Fruit fly (Drosophila melanogaster) whole organism, embryonic: ENCODE data around the gene CG5835.

ENCODE experiments used
- Atf6 ChIP-seq: fragments of 200-800 bp; sonication (Bioruptor generic); IDR thresholded peaks from 2 replicates; pipeline ENCODE4 v1.3.6; 2022; ENCODE audit warnings: missing biosample characterization, missing genetic modification characterization
- CG10565 ChIP-seq: fragments of 200-800 bp; sonication (Bioruptor generic); optimal IDR thresholded peaks from 3 replicates; lab custom pipeline; 2016; ENCODE audit warnings: missing biosample characterization, mild to moderate bottlenecking, missing genetic modification characterization
- CG11560 ChIP-seq: fragments of 200-800 bp; sonication (Bioruptor generic); IDR thresholded peaks from 3 replicates; pipeline ENCODE4 v1.3.6; 2022; ENCODE audit warnings: missing biosample characterization, missing genetic modification characterization
- CG11696 ChIP-seq: fragments of 200-800 bp; sonication (Bioruptor generic); IDR thresholded peaks from 2 replicates; pipeline ENCODE4 v1.3.6; 2022; ENCODE audit warnings: missing biosample characterization, missing genetic modification characterization
- CG11723 ChIP-seq: fragments of 200-800 bp; sonication (Bioruptor generic); optimal IDR thresholded peaks from 2 replicates; lab custom pipeline; 2017; ENCODE audit warnings: missing biosample characterization, mild to moderate bottlenecking, missing genetic modification characterization
- CG1233 ChIP-seq: fragments of 200-800 bp; sonication (Bioruptor generic); optimal IDR thresholded peaks from 4 replicates; lab custom pipeline; 2018; ENCODE audit warnings: missing biosample characterization, mild to moderate bottlenecking, missing genetic modification characterization
- CG12769 ChIP-seq: fragments of 200-800 bp; sonication (Bioruptor generic); optimal IDR thresholded peaks from 2 replicates; lab custom pipeline; 2019; ENCODE audit warnings: missing biosample characterization, mild to moderate bottlenecking, missing genetic modification characterization, moderate library complexity
- CG13287 ChIP-seq: fragments of 200-800 bp; sonication (Bioruptor generic); IDR thresholded peaks from 2 replicates; pipeline ENCODE4 v1.3.6; 2022; ENCODE audit warnings: missing biosample characterization, missing genetic modification characterization; ENCODE audit not compliant: partially characterized antibody
- CG14050 ChIP-seq: fragments of 200-800 bp; sonication (Bioruptor generic); IDR thresholded peaks from 3 replicates; pipeline ENCODE4 v1.3.6; 2022; ENCODE audit warnings: missing biosample characterization, missing genetic modification characterization
- CG1603 ChIP-seq: fragments of 200-800 bp; sonication (Bioruptor generic); optimal IDR thresholded peaks from 2 replicates; lab custom pipeline; 2019; ENCODE audit warnings: missing biosample characterization, mild to moderate bottlenecking, missing genetic modification characterization, moderate library complexity
- CG17912 ChIP-seq: fragments of 200-800 bp; sonication (Bioruptor generic); optimal IDR thresholded peaks from 2 replicates; lab custom pipeline; 2018; ENCODE audit warnings: missing biosample characterization, mild to moderate bottlenecking, missing genetic modification characterization
- CG1832 ChIP-seq: fragments of 200-800 bp; sonication (Bioruptor generic); optimal IDR thresholded peaks from 2 replicates; lab custom pipeline; 2017; ENCODE audit warnings: missing biosample characterization, mild to moderate bottlenecking, missing genetic modification characterization, inconsistent platforms
- CG30403 ChIP-seq: fragments of 200-800 bp; sonication (Bioruptor generic); optimal IDR thresholded peaks from 3 replicates; lab custom pipeline; 2016; ENCODE audit warnings: missing biosample characterization, missing genetic modification characterization
- CG31365 ChIP-seq: fragments of 200-800 bp; sonication (Bioruptor generic); optimal IDR thresholded peaks from 2 replicates; lab custom pipeline; 2018; ENCODE audit warnings: missing biosample characterization, mild to moderate bottlenecking, missing genetic modification characterization
- CG32532 ChIP-seq: fragments of 200-800 bp; sonication (Bioruptor generic); IDR thresholded peaks from 2 replicates; pipeline ENCODE4 v1.3.6; 2022; ENCODE audit warnings: missing biosample characterization, missing genetic modification characterization
- CG4854 ChIP-seq: fragments of 200-800 bp; sonication (Bioruptor generic); optimal IDR thresholded peaks from 2 replicates; lab custom pipeline; 2016; ENCODE audit warnings: missing biosample characterization, missing genetic modification characterization, inconsistent platforms
- CG8290 ChIP-seq, 3 experiments: fragments of 200-800 bp; sonication (Bioruptor generic); optimal IDR thresholded peaks; 2 replicates each; lab custom pipeline; 2016 to 2019; ENCODE audit warnings: missing biosample characterization in 3 of 3, missing genetic modification characterization in 3 of 3, mild to moderate bottlenecking in 2 of 3, moderate library complexity in 1 of 3
- CG8388 ChIP-seq: fragments of 200-800 bp; sonication (Bioruptor generic); optimal IDR thresholded peaks from 2 replicates; lab custom pipeline; 2019; ENCODE audit warnings: missing biosample characterization, mild to moderate bottlenecking, missing genetic modification characterization, moderate library complexity
- CG9797 ChIP-seq: fragments of 200-800 bp; sonication (Bioruptor generic); optimal IDR thresholded peaks from 3 replicates; lab custom pipeline; 2018; ENCODE audit warnings: missing biosample characterization, mild to moderate bottlenecking, missing genetic modification characterization
- CG9876 ChIP-seq: fragments of 200-800 bp; sonication (Bioruptor generic); optimal IDR thresholded peaks from 2 replicates; lab custom pipeline; 2016; ENCODE audit warnings: missing biosample characterization, missing genetic modification characterization
- Doc3 ChIP-seq: fragments of 200-800 bp; sonication (Bioruptor generic); IDR thresholded peaks from 3 replicates; pipeline ENCODE4 v1.3.6; 2022; ENCODE audit warnings: missing biosample characterization, missing genetic modification characterization; ENCODE audit not compliant: partially characterized antibody
- HLH3B ChIP-seq: fragments of 200-800 bp; sonication (Bioruptor generic); IDR thresholded peaks from 2 replicates; pipeline ENCODE4 v1.3.6; 2022; ENCODE audit warnings: missing biosample characterization, missing genetic modification characterization
- Hsf ChIP-seq: fragments of 200-800 bp; sonication (Bioruptor generic); optimal IDR thresholded peaks from 3 replicates; lab custom pipeline; 2016; ENCODE audit warnings: missing biosample characterization, missing genetic modification characterization
- NfI ChIP-seq: fragments of 200-800 bp; sonication (Bioruptor generic); optimal IDR thresholded peaks from 3 replicates; lab custom pipeline; 2018; ENCODE audit warnings: missing biosample characterization, mild to moderate bottlenecking, missing genetic modification characterization, moderate library complexity
- Optix ChIP-seq: fragments of 200-800 bp; sonication (Bioruptor generic); IDR thresholded peaks from 3 replicates; pipeline ENCODE4 v1.3.6; 2022; ENCODE audit warnings: missing biosample characterization, missing genetic modification characterization
- Scr ChIP-seq: fragments of 200-800 bp; sonication (Bioruptor generic); IDR thresholded peaks from 2 replicates; pipeline ENCODE4 v1.3.6; 2022; ENCODE audit warnings: missing biosample characterization, missing genetic modification characterization; ENCODE audit not compliant: partially characterized antibody
- Six4 ChIP-seq: fragments of 200-800 bp; sonication (Bioruptor generic); optimal IDR thresholded peaks from 2 replicates; lab custom pipeline; 2016; ENCODE audit warnings: missing biosample characterization, missing genetic modification characterization
- Spps ChIP-seq: fragments of 200-800 bp; sonication (Bioruptor generic); optimal IDR thresholded peaks from 2 replicates; lab custom pipeline; 2018; ENCODE audit warnings: missing biosample characterization, mild to moderate bottlenecking, missing genetic modification characterization
- Sry-δ ChIP-seq: fragments of 200-800 bp; sonication (Bioruptor generic); optimal IDR thresholded peaks from 2 replicates; lab custom pipeline; 2016; ENCODE audit warnings: missing biosample characterization, missing genetic modification characterization
- Vsx1 ChIP-seq: fragments of 200-800 bp; sonication (Bioruptor generic); optimal IDR thresholded peaks from 2 replicates; lab custom pipeline; 2017; ENCODE audit warnings: missing biosample characterization, mild to moderate bottlenecking, missing genetic modification characterization, missing genetic modification reagents
- Xrp1 ChIP-seq: fragments of 200-800 bp; sonication (Bioruptor generic); IDR thresholded peaks from 2 replicates; pipeline ENCODE4 v1.3.6; 2022; ENCODE audit warnings: missing biosample characterization, missing genetic modification characterization
- br ChIP-seq: fragments of >200 bp; optimal IDR thresholded peaks from 2 replicates; lab custom pipeline; 2017
- danr ChIP-seq: fragments of 200-800 bp; sonication (Bioruptor generic); IDR thresholded peaks from 2 replicates; pipeline ENCODE4 v1.3.6; 2022; ENCODE audit warnings: missing biosample characterization, missing genetic modification characterization
- dpn ChIP-seq, 2 experiments: fragments of 200-800 bp; sonication (Bioruptor generic); optimal IDR thresholded peaks; 3 replicates each; lab custom pipeline; 2016; ENCODE audit warnings: missing biosample characterization in 2 of 2, missing genetic modification characterization in 2 of 2
- ewg ChIP-seq: fragments of 200-800 bp; sonication (Bioruptor generic); optimal IDR thresholded peaks from 3 replicates; lab custom pipeline; 2017; ENCODE audit warnings: mild to moderate bottlenecking, missing biosample characterization, missing genetic modification reagents, missing genetic modification characterization
- grn ChIP-seq: fragments of 200-800 bp; sonication (Bioruptor generic); optimal IDR thresholded peaks from 3 replicates; lab custom pipeline; 2017; ENCODE audit warnings: missing biosample characterization, missing genetic modification characterization
- gro ChIP-seq: fragments of 200-800 bp; sonication (Bioruptor generic); optimal IDR thresholded peaks from 2 replicates; lab custom pipeline; 2016; ENCODE audit warnings: missing biosample characterization, missing genetic modification characterization
- h ChIP-seq: fragments of >200 bp; optimal IDR thresholded peaks from 2 replicates; lab custom pipeline; 2017
- hth ChIP-seq: fragments of >200 bp; optimal IDR thresholded peaks from 2 replicates; lab custom pipeline; 2017; ENCODE audit warnings: inconsistent platforms
- jumu ChIP-seq: fragments of 200-800 bp; sonication (Bioruptor generic); optimal IDR thresholded peaks from 3 replicates; lab custom pipeline; 2016; ENCODE audit warnings: missing biosample characterization, missing genetic modification characterization
- lbe ChIP-seq: fragments of 200-800 bp; sonication (Bioruptor generic); optimal IDR thresholded peaks from 2 replicates; lab custom pipeline; 2016; ENCODE audit warnings: missing biosample characterization, mild to moderate bottlenecking, missing genetic modification characterization
- nmo ChIP-seq: fragments of 200-800 bp; sonication (Bioruptor generic); optimal IDR thresholded peaks from 2 replicates; lab custom pipeline; 2018; ENCODE audit warnings: missing biosample characterization, mild to moderate bottlenecking, missing genetic modification characterization, moderate library complexity
- pros ChIP-seq: fragments of 200-800 bp; sonication (Bioruptor generic); optimal IDR thresholded peaks from 3 replicates; lab custom pipeline; 2019; ENCODE audit warnings: missing biosample characterization, mild to moderate bottlenecking, missing genetic modification characterization, moderate library complexity
- sc ChIP-seq, 3 experiments: fragments of >200 bp in 2 of 3; fragments of 200-800 bp in 1 of 3; sonication (Bioruptor generic) in 1 of 3; optimal IDR thresholded peaks; 2 replicates in 2 of 3; 3 replicates in 1 of 3; lab custom pipeline; 2017; ENCODE audit warnings: mild to moderate bottlenecking in 1 of 3, missing biosample characterization in 1 of 3, missing genetic modification characterization in 1 of 3, missing genetic modification reagents in 1 of 3
- sob ChIP-seq: fragments of 200-800 bp; sonication (Bioruptor generic); IDR thresholded peaks from 2 replicates; pipeline ENCODE4 v1.3.6; 2022; ENCODE audit warnings: missing biosample characterization, missing genetic modification characterization
- tap ChIP-seq: fragments of 200-800 bp; optimal IDR thresholded peaks from 3 replicates; lab custom pipeline; 2019; ENCODE audit warnings: missing biosample characterization, mild to moderate bottlenecking, missing genetic modification characterization, moderate library complexity
- tll ChIP-seq, 2 experiments: fragments of 200-800 bp in 1 of 2; fragments of >200 bp in 1 of 2; sonication (Bioruptor generic) in 1 of 2; optimal IDR thresholded peaks; 2 replicates each; lab custom pipeline; 2017 to 2019; ENCODE audit warnings: missing biosample characterization in 2 of 2, missing genetic modification characterization in 2 of 2, mild to moderate bottlenecking in 1 of 2, moderate library complexity in 1 of 2
- usp ChIP-seq: fragments of >200 bp; optimal IDR thresholded peaks from 2 replicates; lab custom pipeline; 2017; ENCODE audit warnings: missing biosample characterization, missing genetic modification characterization
- z ChIP-seq: fragments of 200-800 bp; sonication (Bioruptor generic); IDR thresholded peaks from 3 replicates; pipeline ENCODE4 v1.3.6; 2022; ENCODE audit warnings: missing biosample characterization, missing genetic modification characterization
- zfh2 ChIP-seq: fragments of 200-800 bp; sonication (Bioruptor generic); optimal IDR thresholded peaks from 2 replicates; lab custom pipeline; 2016; ENCODE audit warnings: missing biosample characterization, missing genetic modification characterization

CG5835 gene

dm6 chr3R:19162135-19162616, 8.7 kb upstream of the CG5835 start, which contains the start of the genes CG42359 and Nsun5 (continued):
- TF ChIP-seq Xrp1 (GFP tag; lab: Robert Waterston, UW) (peak; percentile 91), Spps (tag; lab: Kevin White, UChicago) (peak; percentile 85), pros (GFP tag; lab: Kevin White, UChicago) (no peak), tll (GFP tag; optimal IDR thresholded peaks at IDR 0.05; lab: Kevin White, UChicago) (peak in 1 of 2 experiments; percentile 31), CG1233 (GFP tag; lab: Kevin White, UChicago) (peak; percentile 81), NfI (peak; percentile 88), lbe (GFP tag; lab: Kevin White, UChicago) (peak; percentile 88), CG1603 (peak; percentile 96), jumu (GFP tag; lab: Kevin White, UChicago) (peak; percentile 92), CG11560 (tag; lab: Robert Waterston, UW) (peak; percentile 94), sob (GFP tag; lab: Robert Waterston, UW) (peak; percentile 94), Scr (GFP tag; lab: Robert Waterston, UW) (peak; percentile 92), Sry-δ (peak; percentile 92), usp (GFP tag; lab: Kevin White, UChicago) (no peak), CG1832 (GFP tag; lab: Kevin White, UChicago) (no peak), nmo (GFP tag; lab: Kevin White, UChicago) (peak; percentile 92), dpn (GFP tag; optimal IDR thresholded peaks at IDR 0.05; lab: Kevin White, UChicago) (peak; percentile 93 to 95), zfh2 (GFP tag; lab: Kevin White, UChicago) (peak; percentile 92), CG8290 (GFP tag; optimal IDR thresholded peaks at IDR 0.05; lab: Kevin White, UChicago) (peak; percentile 94), CG8290 (tag; optimal IDR thresholded peaks at IDR 0.05; lab: Kevin White, UChicago) (peak; percentile 80 to 96), Six4 (GFP tag; lab: Kevin White, UChicago) (peak; percentile 91), HLH3B (GFP tag; lab: Robert Waterston, UW) (peak; percentile 90), ewg (peak; percentile 70), hth (lab: Kevin White, UChicago) (no peak), CG9797 (peak; percentile 88), sc (optimal IDR thresholded peaks at IDR 0.05; lab: Kevin White, UChicago) (no peak), sc (GFP tag; optimal IDR thresholded peaks at IDR 0.05; lab: Kevin White, UChicago) (peak; percentile 70), h (lab: Kevin White, UChicago) (no peak), CG10565 (GFP tag; lab: Kevin White, UChicago) (peak; percentile 46), CG13287 (GFP tag; lab: Robert Waterston, UW) (peak; percentile 97), Optix (GFP tag; lab: Robert Waterston, UW) (peak; percentile 78), Atf6 (GFP tag; lab: Robert Waterston, UW) (peak; percentile 85), CG14050 (GFP tag; lab: Robert Waterston, UW) (peak; percentile 83), gro (GFP tag; lab: Kevin White, UChicago) (peak; percentile 92), CG11723 (GFP tag; lab: Kevin White, UChicago) (peak; percentile 64), CG17912 (GFP tag; lab: Kevin White, UChicago) (peak; percentile 37), grn (GFP tag; lab: Kevin White, UChicago) (peak; percentile 46), CG12769 (tag; lab: Kevin White, UChicago) (peak; percentile 95), br (lab: Kevin White, UChicago) (no peak), CG4854 (GFP tag; lab: Kevin White, UChicago) (peak; percentile 84), tap (peak; percentile 81), Vsx1 (GFP tag; lab: Kevin White, UChicago) (peak; percentile 41), CG8388 (peak; percentile 85), CG32532 (GFP tag; lab: Robert Waterston, UW) (peak; percentile 92), CG11696 (GFP tag; lab: Robert Waterston, UW) (peak; percentile 62; the same call in 1 of the 2 replicates), CG30403 (peak; percentile 94), z (GFP tag; lab: Robert Waterston, UW) (no peak), Hsf (peak; percentile 95), CG9876 (peak; percentile 87), danr (GFP tag; lab: Robert Waterston, UW) (peak; percentile 62; the same call in 1 of the 2 replicates), CG31365 (tag; lab: Kevin White, UChicago) (peak; percentile 66), Doc3 (peak; percentile 94)
